Fruit fly (Drosophila melanogaster) whole organism, wandering third instar larva: ENCODE results near the gene RpL26.

ENCODE experiments used
- Abd-B ChIP-seq: fragments of >200 bp; optimal IDR thresholded peaks from 2 replicates; lab custom pipeline; 2017; ENCODE audit warnings: missing biosample characterization, missing genetic modification characterization
- Dif ChIP-seq: fragments of 200-275, 200-300 bp; sonication (Bioruptor generic); optimal IDR thresholded peaks from 2 replicates; lab custom pipeline; 2018; ENCODE audit warnings: missing biosample characterization, missing genetic modification characterization; ENCODE audit not compliant: partially characterized antibody
- HLH106 ChIP-seq: fragments of 200-800 bp; optimal IDR thresholded peaks from 3 replicates; lab custom pipeline; 2019; ENCODE audit warnings: missing biosample characterization, mild to moderate bottlenecking, missing genetic modification characterization, moderate library complexity
- Myc ChIP-seq: fragments of >200 bp; optimal IDR thresholded peaks from 2 replicates; lab custom pipeline; 2017
- N ChIP-seq: fragments of >200 bp; optimal IDR thresholded peaks from 2 replicates; lab custom pipeline; 2018; ENCODE audit warnings: missing biosample characterization, missing external identifiers, missing genetic modification characterization
- Sp1 ChIP-seq: fragments of 200-800 bp; sonication (Bioruptor generic); optimal IDR thresholded peaks from 3 replicates; lab custom pipeline; 2019; ENCODE audit warnings: missing biosample characterization, mild to moderate bottlenecking, missing genetic modification characterization, moderate library complexity
- Vsx2 ChIP-seq: fragments of 200-300, 225-300 bp; sonication (Bioruptor generic); optimal IDR thresholded peaks from 2 replicates; lab custom pipeline; 2018; ENCODE audit warnings: missing biosample characterization, missing genetic modification characterization; ENCODE audit not compliant: partially characterized antibody
- ey ChIP-seq: fragments of 200-800 bp; sonication (Bioruptor generic); optimal IDR thresholded peaks from 2 replicates; lab custom pipeline; 2016; ENCODE audit warnings: missing biosample characterization, missing genetic modification characterization
- foxo ChIP-seq, 2 experiments: fragments of 200-800 bp; sonication (Bioruptor generic); optimal IDR thresholded peaks; 2 replicates in 1 of 2; 3 replicates in 1 of 2; lab custom pipeline; 2016 to 2017; ENCODE audit warnings: missing biosample characterization in 2 of 2, missing genetic modification characterization in 2 of 2
- fru ChIP-seq: fragments of 200-800 bp; sonication (Bioruptor generic); optimal IDR thresholded peaks from 3 replicates; lab custom pipeline; 2016; ENCODE audit warnings: missing biosample characterization, mild to moderate bottlenecking, missing genetic modification characterization
- rgr ChIP-seq: fragments of 200-800 bp; sonication (Bioruptor generic); optimal IDR thresholded peaks from 3 replicates; lab custom pipeline; 2016; ENCODE audit warnings: missing biosample characterization, mild to moderate bottlenecking, missing genetic modification characterization
- sage ChIP-seq: fragments of 200-800 bp; sonication (Bioruptor generic); optimal IDR thresholded peaks from 2 replicates; lab custom pipeline; 2016; ENCODE audit warnings: missing biosample characterization, mild to moderate bottlenecking, missing genetic modification characterization

Gene RpL26

DNA sequence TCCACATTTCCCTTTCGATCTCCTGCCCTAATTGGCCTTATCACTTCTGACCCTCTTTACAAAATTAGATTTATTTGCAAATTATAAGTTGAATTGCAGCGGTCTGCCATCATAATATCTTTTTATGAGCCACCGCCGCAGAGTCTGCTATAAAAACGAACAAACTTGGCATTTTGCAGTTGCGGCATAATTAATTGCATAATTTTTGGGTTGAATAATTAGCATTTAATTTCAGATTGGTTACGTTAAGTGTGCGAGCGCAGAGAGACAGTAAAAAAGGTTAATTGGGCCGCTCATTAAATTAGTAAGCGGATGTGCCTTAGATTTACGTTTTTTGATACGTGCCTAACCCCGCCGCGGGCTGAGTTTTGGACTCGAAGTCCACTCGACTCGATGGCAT lies 50.5 kb downstream of the RpL26 start:
- TF ChIP-seq ey (GFP tag; lab: Kevin White, UChicago) (no peak), sage (GFP tag; lab: Kevin White, UChicago) (no peak), foxo (GFP tag; optimal IDR thresholded peaks at IDR 0.05; lab: Kevin White, UChicago) (no peak), HLH106 (tag; lab: Kevin White, UChicago) (no peak), Vsx2 (GFP tag; lab: Kevin White, UChicago) (peak; percentile 73), Dif (peak; percentile 14), N (peak; percentile 34), fru (GFP tag; lab: Kevin White, UChicago) (no peak), Myc (lab: Kevin White, UChicago) (peak; percentile 75), rgr (GFP tag; lab: Kevin White, UChicago) (no peak), Sp1 (GFP tag; lab: Kevin White, UChicago) (no peak), Abd-B (no peak)
